In the genomic region with DNA sequence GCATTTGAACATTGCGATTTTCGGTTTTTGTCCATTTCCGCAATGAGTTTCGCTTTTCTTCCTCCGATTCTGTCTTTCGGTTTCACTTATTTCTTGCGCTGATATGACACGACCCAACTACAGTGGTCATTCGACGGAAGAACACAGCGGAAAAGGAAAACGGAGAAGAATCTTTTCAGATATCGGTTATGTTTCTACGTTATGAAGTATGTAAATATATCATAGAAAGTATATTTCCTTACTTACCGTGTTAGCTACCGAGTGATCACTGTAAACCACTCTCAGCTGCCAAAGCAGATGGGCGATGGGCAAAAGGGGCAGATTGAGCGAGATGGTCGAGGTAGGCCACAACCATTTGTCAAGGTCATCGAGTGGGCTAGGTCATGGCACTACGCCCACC, we compare ENCODE assay signal across 1 fruit fly cellular context.
A peak's percentile ranks its signal among the peaks of the same experiment; 100 is the strongest.
TF ChIP-seq lines count a peak whose summit lies in the region.

No protein-coding gene starts in this region.

TF ChIP-seq in whole organism, embryonic, 481 proteins besides CTCF, POLR2A, EP300 and RAD21 (continued from another document and continues in another):
- TF ChIP-seq CG18619 (GFP tag; optimal IDR thresholded peaks at IDR 0.05; lab: Kevin White, UChicago) = peak; percentile 24
- peak; percentile 63 for TF ChIP-seq row (GFP tag; IDR thresholded peaks at IDR 0.05; lab: Robert Waterston, UW)
- TF ChIP-seq slbo (GFP tag; IDR thresholded peaks at IDR 0.05; lab: Robert Waterston, UW) = peak; percentile 76
- TF ChIP-seq CG14050 (GFP tag; IDR thresholded peaks at IDR 0.05; lab: Robert Waterston, UW) = peak; percentile 21; the same call in 1 of the 3 replicates
- TF ChIP-seq CG18011 (GFP tag; optimal IDR thresholded peaks at IDR 0.05; lab: Kevin White, UChicago) = no peak
- peak; percentile 33 to 46 for TF ChIP-seq Pdp1 (GFP tag; optimal IDR thresholded peaks at IDR 0.05; lab: Kevin White, UChicago)
- TF ChIP-seq aop (GFP tag; IDR thresholded peaks at IDR 0.05; lab: Robert Waterston, UW) = no peak
- TF ChIP-seq Eip74EF (GFP tag; optimal IDR thresholded peaks at IDR 0.05; lab: Kevin White, UChicago) = no peak
- TF ChIP-seq CG4820 (GFP tag; optimal IDR thresholded peaks at IDR 0.05; lab: Kevin White, UChicago) = peak; percentile 7
- TF ChIP-seq CG17568 (GFP tag; optimal IDR thresholded peaks at IDR 0.05; lab: Kevin White, UChicago) = no peak
- no peak for TF ChIP-seq ken (GFP tag; IDR thresholded peaks at IDR 0.05; lab: Robert Waterston, UW)
- TF ChIP-seq CG13296 (GFP tag; optimal IDR thresholded peaks at IDR 0.05; lab: Kevin White, UChicago) = no peak
- peak; percentile 3 for TF ChIP-seq CG1602 (GFP tag; optimal IDR thresholded peaks at IDR 0.05; lab: Kevin White, UChicago)
- no peak for TF ChIP-seq vnd (GFP tag; IDR thresholded peaks at IDR 0.05; lab: Robert Waterston, UW; ENCODE audit: partially characterized antibody)
- no peak for TF ChIP-seq Hey (tag; optimal IDR thresholded peaks at IDR 0.05; lab: Kevin White, UChicago)
- TF ChIP-seq CG6254 (GFP tag; optimal IDR thresholded peaks at IDR 0.05; lab: Kevin White, UChicago) = no peak
- TF ChIP-seq Side (GFP tag; optimal IDR thresholded peaks at IDR 0.05; lab: Kevin White, UChicago) = peak; percentile 5
- TF ChIP-seq CG1792 (GFP tag; optimal IDR thresholded peaks at IDR 0.05; lab: Kevin White, UChicago) = no peak
- TF ChIP-seq ems (GFP tag; optimal IDR thresholded peaks at IDR 0.05; lab: Kevin White, UChicago) = peak; percentile 38
- TF ChIP-seq CG18764 (GFP tag; optimal IDR thresholded peaks at IDR 0.05; lab: Kevin White, UChicago) = no peak
- no peak for TF ChIP-seq Bteb2 (GFP tag; optimal IDR thresholded peaks at IDR 0.05; lab: Kevin White, UChicago)
- TF ChIP-seq Ets65A (GFP tag; lab: Kevin White, UChicago) = peak; percentile 94
- no peak for TF ChIP-seq Nf-YC (tag; optimal IDR thresholded peaks at IDR 0.05; lab: Kevin White, UChicago)
- peak; percentile 41 for TF ChIP-seq caup (GFP tag; optimal IDR thresholded peaks at IDR 0.05; lab: Kevin White, UChicago; ENCODE audit: severe bottlenecking)
- TF ChIP-seq CG2202 (tag; optimal IDR thresholded peaks at IDR 0.05; lab: Kevin White, UChicago) = no peak
- TF ChIP-seq crol (GFP tag; IDR thresholded peaks at IDR 0.05; lab: Robert Waterston, UW) = no peak
- TF ChIP-seq Atf3 (GFP tag; optimal IDR thresholded peaks at IDR 0.05; lab: Kevin White, UChicago) = no peak
- TF ChIP-seq Meics (GFP tag; optimal IDR thresholded peaks at IDR 0.05; lab: Kevin White, UChicago) = peak; percentile 59
- TF ChIP-seq usp (GFP tag; optimal IDR thresholded peaks at IDR 0.05; lab: Kevin White, UChicago) = no peak
- TF ChIP-seq tio (GFP tag; optimal IDR thresholded peaks at IDR 0.05; lab: Kevin White, UChicago) = peak; percentile 7
- TF ChIP-seq CG31388 (GFP tag; optimal IDR thresholded peaks at IDR 0.05; lab: Kevin White, UChicago) = no peak
- TF ChIP-seq Aef1 (GFP tag; IDR thresholded peaks at IDR 0.05; lab: Robert Waterston, UW) = peak; percentile 34; the same call in 1 of the 3 replicates
- TF ChIP-seq ash1 (GFP tag; optimal IDR thresholded peaks at IDR 0.05; lab: Kevin White, UChicago) = no peak
- TF ChIP-seq E2f2 (GFP tag; IDR thresholded peaks at IDR 0.05; lab: Robert Waterston, UW) = peak; percentile 20; the same call in 1 of the 2 replicates
- TF ChIP-seq CG3163 (GFP tag; optimal IDR thresholded peaks at IDR 0.05; lab: Kevin White, UChicago) = no peak
- no peak for TF ChIP-seq insv (GFP tag; optimal IDR thresholded peaks at IDR 0.05; lab: Kevin White, UChicago)
- TF ChIP-seq prd (optimal IDR thresholded peaks at IDR 0.05; lab: Kevin White, UChicago) = no peak
- TF ChIP-seq prd (GFP tag; IDR thresholded peaks at IDR 0.05; lab: Robert Waterston, UW) = peak; percentile 62; the same call in 1 of the 3 replicates
- peak; percentile 47 for TF ChIP-seq Fer3 (tag; optimal IDR thresholded peaks at IDR 0.05; lab: Kevin White, UChicago)
- peak; percentile 15 for TF ChIP-seq CG13775 (GFP tag; optimal IDR thresholded peaks at IDR 0.05; lab: Kevin White, UChicago)
- no peak for TF ChIP-seq CG10565 (GFP tag; optimal IDR thresholded peaks at IDR 0.05; lab: Kevin White, UChicago)
- TF ChIP-seq Hmx (GFP tag; optimal IDR thresholded peaks at IDR 0.05; lab: Kevin White, UChicago) = no peak
- TF ChIP-seq CG17385 (GFP tag; optimal IDR thresholded peaks at IDR 0.05; lab: Kevin White, UChicago) = peak; percentile 25
- TF ChIP-seq dati (GFP tag; IDR thresholded peaks at IDR 0.05; lab: Robert Waterston, UW) = no peak
- peak; percentile 54; the same call in 1 of the 2 replicates for TF ChIP-seq ttk (GFP tag; IDR thresholded peaks at IDR 0.05; lab: Robert Waterston, UW)
- TF ChIP-seq al (GFP tag; IDR thresholded peaks at IDR 0.05; lab: Robert Waterston, UW) = peak; percentile 48; the same call in 1 of the 2 replicates
- TF ChIP-seq bab2 (GFP tag; optimal IDR thresholded peaks at IDR 0.05; lab: Kevin White, UChicago) = peak; percentile 58
- no peak for TF ChIP-seq HmgD (GFP tag; optimal IDR thresholded peaks at IDR 0.05; lab: Kevin White, UChicago)
- 0 out of 3 replicates have a peak, but pooled peaks have one; percentile 31 for TF ChIP-seq CG34422 (GFP tag; IDR thresholded peaks at IDR 0.05; lab: Robert Waterston, UW)
- TF ChIP-seq CG15269 (tag; optimal IDR thresholded peaks at IDR 0.05; lab: Kevin White, UChicago) = peak; percentile 59
- no peak for TF ChIP-seq Camta (GFP tag; optimal IDR thresholded peaks at IDR 0.05; lab: Kevin White, UChicago)
- TF ChIP-seq Fer2 (tag; optimal IDR thresholded peaks at IDR 0.05; lab: Kevin White, UChicago) = no peak
- no peak for TF ChIP-seq CG10543 (GFP tag; optimal IDR thresholded peaks at IDR 0.05; lab: Kevin White, UChicago)
- TF ChIP-seq CG33213 (GFP tag; optimal IDR thresholded peaks at IDR 0.05; lab: Kevin White, UChicago) = no peak
- TF ChIP-seq CG4360 (GFP tag; IDR thresholded peaks at IDR 0.05; lab: Robert Waterston, UW) = no peak
- TF ChIP-seq sna (GFP tag; IDR thresholded peaks at IDR 0.05; lab: Robert Waterston, UW; ENCODE audit: partially characterized antibody) = no peak
- TF ChIP-seq CG10366 (GFP tag; IDR thresholded peaks at IDR 0.05; lab: Robert Waterston, UW) = peak; percentile 35
- TF ChIP-seq Ada2b (GFP tag; IDR thresholded peaks at IDR 0.05; lab: Robert Waterston, UW) = peak; percentile 64
- peak; percentile 1 for TF ChIP-seq CG15514 (GFP tag; optimal IDR thresholded peaks at IDR 0.05; lab: Kevin White, UChicago)
- TF ChIP-seq stwl (tag; optimal IDR thresholded peaks at IDR 0.05; lab: Kevin White, UChicago) = no peak
- no peak for TF ChIP-seq fd64A (GFP tag; optimal IDR thresholded peaks at IDR 0.05; lab: Kevin White, UChicago)
- TF ChIP-seq seq (GFP tag; IDR thresholded peaks at IDR 0.05; lab: Robert Waterston, UW) = no peak
- TF ChIP-seq Fer1 (GFP tag; optimal IDR thresholded peaks at IDR 0.05; lab: Kevin White, UChicago) = peak; percentile 31
- TF ChIP-seq CG2129 (GFP tag; IDR thresholded peaks at IDR 0.05; lab: Robert Waterston, UW; ENCODE audit: partially characterized antibody) = no peak
- 0 out of 3 replicates have a peak, but pooled peaks have one; percentile 41 for TF ChIP-seq C15 (GFP tag; IDR thresholded peaks at IDR 0.05; lab: Robert Waterston, UW)
- no peak for TF ChIP-seq disco-r (GFP tag; optimal IDR thresholded peaks at IDR 0.05; lab: Kevin White, UChicago)
- TF ChIP-seq CG17359 (tag; optimal IDR thresholded peaks at IDR 0.05; lab: Kevin White, UChicago) = peak; percentile 44
- no peak for TF ChIP-seq cg (GFP tag; optimal IDR thresholded peaks at IDR 0.05; lab: Kevin White, UChicago)
- no peak for TF ChIP-seq Hr78 (GFP tag; optimal IDR thresholded peaks at IDR 0.05; lab: Kevin White, UChicago)
- no peak for TF ChIP-seq tll (GFP tag; optimal IDR thresholded peaks at IDR 0.05; lab: Kevin White, UChicago)
- TF ChIP-seq CG3726 (GFP tag; IDR thresholded peaks at IDR 0.05; lab: Robert Waterston, UW) = no peak
- no peak for TF ChIP-seq z (GFP tag; IDR thresholded peaks at IDR 0.05; lab: Robert Waterston, UW)
- peak; percentile 55; the same call in 1 of the 3 replicates for TF ChIP-seq CG7357 (GFP tag; IDR thresholded peaks at IDR 0.05; lab: Robert Waterston, UW)
- TF ChIP-seq CG17328 (GFP tag; IDR thresholded peaks at IDR 0.05; lab: Robert Waterston, UW) = no peak
- TF ChIP-seq dmrt99B (tag; optimal IDR thresholded peaks at IDR 0.05; lab: Kevin White, UChicago) = peak; percentile 48
- TF ChIP-seq Asciz (GFP tag; optimal IDR thresholded peaks at IDR 0.05; lab: Kevin White, UChicago) = no peak
- TF ChIP-seq CG6654 (GFP tag; optimal IDR thresholded peaks at IDR 0.05; lab: Kevin White, UChicago) = no peak
- no peak for TF ChIP-seq CG13894 (tag; optimal IDR thresholded peaks at IDR 0.05; lab: Kevin White, UChicago)
- peak; percentile 55 for TF ChIP-seq sisA (GFP tag; IDR thresholded peaks at IDR 0.05; lab: Robert Waterston, UW)
- TF ChIP-seq fd3F (GFP tag; optimal IDR thresholded peaks at IDR 0.05; lab: Kevin White, UChicago) = peak; percentile 37
- TF ChIP-seq nerfin-1 (tag; optimal IDR thresholded peaks at IDR 0.05; lab: Kevin White, UChicago) = no peak
- no peak for TF ChIP-seq CG1529 (GFP tag; optimal IDR thresholded peaks at IDR 0.05; lab: Kevin White, UChicago)
- TF ChIP-seq Blimp-1 (GFP tag; optimal IDR thresholded peaks at IDR 0.05; lab: Kevin White, UChicago) = peak; percentile 19
- TF ChIP-seq CG12659 (GFP tag; optimal IDR thresholded peaks at IDR 0.05; lab: Kevin White, UChicago) = peak; percentile 29
- TF ChIP-seq ranshi (GFP tag; IDR thresholded peaks at IDR 0.05; lab: Robert Waterston, UW) = peak; percentile 36; the same call in 1 of the 2 replicates
- peak; percentile 43 for TF ChIP-seq mam (GFP tag; optimal IDR thresholded peaks at IDR 0.05; lab: Kevin White, UChicago)
- peak; percentile 34; the same call in 1 of the 2 replicates for TF ChIP-seq Poxn (GFP tag; IDR thresholded peaks at IDR 0.05; lab: Robert Waterston, UW)
- no peak for TF ChIP-seq Spps (tag; optimal IDR thresholded peaks at IDR 0.05; lab: Kevin White, UChicago)
- no peak for TF ChIP-seq eve (GFP tag; optimal IDR thresholded peaks at IDR 0.05; lab: Kevin White, UChicago)
- TF ChIP-seq CG8388 (GFP tag; optimal IDR thresholded peaks at IDR 0.05; lab: Kevin White, UChicago) = no peak
- TF ChIP-seq CoRest (tag; optimal IDR thresholded peaks at IDR 0.05; lab: Kevin White, UChicago) = peak; percentile 25
- no peak for TF ChIP-seq gsb-n (tag; optimal IDR thresholded peaks at IDR 0.05; lab: Kevin White, UChicago)
- TF ChIP-seq Awh (GFP tag; IDR thresholded peaks at IDR 0.05; lab: Robert Waterston, UW) = no peak
- no peak for TF ChIP-seq Rx (GFP tag; IDR thresholded peaks at IDR 0.05; lab: Robert Waterston, UW)
- no peak for TF ChIP-seq mld (GFP tag; IDR thresholded peaks at IDR 0.05; lab: Robert Waterston, UW; ENCODE audit: partially characterized antibody)
- TF ChIP-seq lmd (GFP tag; IDR thresholded peaks at IDR 0.05; lab: Robert Waterston, UW) = peak; percentile 74; the same call in 1 of the 2 replicates
- peak; percentile 66 for TF ChIP-seq CG7839 (tag; optimal IDR thresholded peaks at IDR 0.05; lab: Kevin White, UChicago)
- TF ChIP-seq CG7963 (GFP tag; IDR thresholded peaks at IDR 0.05; lab: Robert Waterston, UW; ENCODE audit: partially characterized antibody) = no peak
- TF ChIP-seq Oli (tag; optimal IDR thresholded peaks at IDR 0.05; lab: Kevin White, UChicago) = peak; percentile 40
- TF ChIP-seq CG12071 (GFP tag; optimal IDR thresholded peaks at IDR 0.05; lab: Kevin White, UChicago) = peak; percentile 37
- no peak for TF ChIP-seq emc (GFP tag; optimal IDR thresholded peaks at IDR 0.05; lab: Kevin White, UChicago)
- TF ChIP-seq tap (tag; optimal IDR thresholded peaks at IDR 0.05; lab: Kevin White, UChicago) = peak; percentile 4
- TF ChIP-seq CG11504 (tag; optimal IDR thresholded peaks at IDR 0.05; lab: Kevin White, UChicago) = peak; percentile 49
- TF ChIP-seq lab (GFP tag; optimal IDR thresholded peaks at IDR 0.05; lab: Kevin White, UChicago) = peak; percentile 60
- TF ChIP-seq HmgZ (tag; optimal IDR thresholded peaks at IDR 0.05; lab: Kevin White, UChicago) = peak; percentile 5
- TF ChIP-seq CG13123 (GFP tag; optimal IDR thresholded peaks at IDR 0.05; lab: Kevin White, UChicago) = no peak
- TF ChIP-seq NfI (GFP tag; optimal IDR thresholded peaks at IDR 0.05; lab: Kevin White, UChicago) = peak; percentile 31
- TF ChIP-seq Bgb (GFP tag; IDR thresholded peaks at IDR 0.05; lab: Robert Waterston, UW; ENCODE audit: partially characterized antibody) = no peak
- peak; percentile 36; the same call in 1 of the 2 replicates for TF ChIP-seq CG9215 (GFP tag; IDR thresholded peaks at IDR 0.05; lab: Robert Waterston, UW)
- TF ChIP-seq CG13624 (GFP tag; optimal IDR thresholded peaks at IDR 0.05; lab: Kevin White, UChicago) = peak; percentile 16
- 0 out of 2 replicates have a peak, but pooled peaks have one; percentile 36 for TF ChIP-seq CG5953 (GFP tag; IDR thresholded peaks at IDR 0.05; lab: Robert Waterston, UW)
- TF ChIP-seq CG2889 (GFP tag; IDR thresholded peaks at IDR 0.05; lab: Robert Waterston, UW) = 0 out of 3 replicates have a peak, but pooled peaks have one; percentile 29
- TF ChIP-seq CG15479 (GFP tag; optimal IDR thresholded peaks at IDR 0.05; lab: Kevin White, UChicago) = no peak
- no peak for TF ChIP-seq maf-S (GFP tag; optimal IDR thresholded peaks at IDR 0.05; lab: Kevin White, UChicago)
- TF ChIP-seq da (GFP tag; optimal IDR thresholded peaks at IDR 0.05; lab: Kevin White, UChicago) = no peak
- no peak for TF ChIP-seq nau (GFP tag; optimal IDR thresholded peaks at IDR 0.05; lab: Kevin White, UChicago)
- TF ChIP-seq CG8281 (tag; optimal IDR thresholded peaks at IDR 0.05; lab: Kevin White, UChicago) = no peak
- no peak for TF ChIP-seq klu (GFP tag; IDR thresholded peaks at IDR 0.05; lab: Robert Waterston, UW)
- no peak for TF ChIP-seq Opbp (GFP tag; IDR thresholded peaks at IDR 0.05; lab: Robert Waterston, UW; ENCODE audit: partially characterized antibody)
- no peak for TF ChIP-seq Vsx1 (GFP tag; optimal IDR thresholded peaks at IDR 0.05; lab: Kevin White, UChicago)
- TF ChIP-seq CG3281 (GFP tag; optimal IDR thresholded peaks at IDR 0.05; lab: Kevin White, UChicago) = peak; percentile 51
- peak; percentile 21 for TF ChIP-seq CG9609 (GFP tag; optimal IDR thresholded peaks at IDR 0.05; lab: Kevin White, UChicago)
- no peak for TF ChIP-seq tup (GFP tag; optimal IDR thresholded peaks at IDR 0.05; lab: Kevin White, UChicago)
- peak; percentile 63 for TF ChIP-seq gro (GFP tag; optimal IDR thresholded peaks at IDR 0.05; lab: Kevin White, UChicago)
- no peak for TF ChIP-seq mirr (GFP tag; optimal IDR thresholded peaks at IDR 0.05; lab: Kevin White, UChicago)
- TF ChIP-seq CG6854 (GFP tag; optimal IDR thresholded peaks at IDR 0.05; lab: Kevin White, UChicago) = no peak
- TF ChIP-seq ap (GFP tag; IDR thresholded peaks at IDR 0.05; lab: Robert Waterston, UW) = no peak
- TF ChIP-seq CG7745 (tag; optimal IDR thresholded peaks at IDR 0.05; lab: Kevin White, UChicago) = no peak
